Fruit fly (Drosophila melanogaster) Kc167 (cell line): ENCODE measurements around the gene CG31467.

Experiments used
- Myc ChIP-seq: fragments of >200 bp; optimal IDR thresholded peaks from 2 replicates; lab custom pipeline; 2017; ENCODE audit warnings: missing external identifiers
- Sin3A ChIP-seq: fragments of >200 bp; optimal IDR thresholded peaks from 2 replicates; lab custom pipeline; 2018; ENCODE audit warnings: missing external identifiers
- h ChIP-seq: fragments of >200 bp; optimal IDR thresholded peaks from 3 replicates; lab custom pipeline; 2018; ENCODE audit warnings: missing external identifiers
- insv ChIP-seq: fragments of >200 bp; optimal IDR thresholded peaks from 3 replicates; lab custom pipeline; 2018; ENCODE audit warnings: missing external identifiers
- psq ChIP-seq: fragments of >200 bp; optimal IDR thresholded peaks from 2 replicates; lab custom pipeline; 2017; ENCODE audit warnings: missing external identifiers
- ttk ChIP-seq: sonication (Bioruptor generic); optimal IDR thresholded peaks from 2 replicates; lab custom pipeline; 2017; ENCODE audit warnings: missing external identifiers

DNA sequence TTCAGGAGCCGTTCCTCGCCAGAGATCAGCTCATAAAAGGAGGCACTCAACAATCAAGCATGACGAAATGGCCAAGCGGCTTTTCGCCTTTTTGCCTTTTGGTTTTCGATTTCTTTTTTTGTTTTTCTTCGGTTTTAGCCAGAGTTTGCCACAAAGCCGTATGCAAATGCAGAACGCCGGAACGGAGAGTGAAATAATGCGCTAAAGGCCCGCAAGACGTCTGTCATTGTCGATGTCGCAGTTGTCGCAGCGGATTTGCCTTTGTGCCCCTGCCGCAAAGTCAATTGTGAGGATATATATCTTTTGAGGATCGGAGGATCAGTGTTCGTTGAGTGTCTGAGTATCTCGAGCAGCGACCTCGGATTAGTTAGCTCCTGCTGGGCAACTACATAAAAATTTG is 38.7 kb downstream of the CG31467 start:
- TF ChIP-seq h (lab: Kevin White, UChicago) (no peak), psq (lab: Kevin White, UChicago) (no peak), insv (lab: Kevin White, UChicago) (no peak), Sin3A (lab: Kevin White, UChicago) (no peak), ttk (lab: Kevin White, UChicago) (no peak), Myc (lab: Kevin White, UChicago) (no peak)
